Fruit fly (Drosophila melanogaster) whole organism, wandering third instar larva: ENCODE data around the gene Adar.

Experiments used
- Abd-B ChIP-seq: fragments of >200 bp; optimal IDR thresholded peaks from 2 replicates; lab custom pipeline; 2017; ENCODE audit warnings: missing biosample characterization, missing genetic modification characterization
- CG32264 ChIP-seq: fragments of 200-800 bp; sonication (Bioruptor generic); optimal IDR thresholded peaks from 2 replicates; lab custom pipeline; 2016; ENCODE audit warnings: missing biosample characterization, missing genetic modification characterization
- CrebA ChIP-seq: fragments of 200-800 bp; sonication (Bioruptor generic); optimal IDR thresholded peaks from 2 replicates; lab custom pipeline; 2016; ENCODE audit warnings: missing biosample characterization, mild to moderate bottlenecking, missing genetic modification characterization, borderline replicate concordance
- Dfd ChIP-seq: fragments of >200 bp; optimal IDR thresholded peaks from 2 replicates; lab custom pipeline; 2017; ENCODE audit warnings: missing biosample characterization, missing genetic modification characterization
- Dif ChIP-seq: fragments of 200-275, 200-300 bp; sonication (Bioruptor generic); optimal IDR thresholded peaks from 2 replicates; lab custom pipeline; 2018; ENCODE audit warnings: missing biosample characterization, missing genetic modification characterization; ENCODE audit not compliant: partially characterized antibody
- GATAd ChIP-seq: sonication (Bioruptor generic); optimal IDR thresholded peaks from 2 replicates; lab custom pipeline; 2016; ENCODE audit warnings: missing biosample characterization, missing genetic modification characterization
- Hnf4 ChIP-seq: fragments of 200-800 bp; sonication (Bioruptor generic); optimal IDR thresholded peaks from 2 replicates; lab custom pipeline; 2016; ENCODE audit warnings: missing biosample characterization, mild to moderate bottlenecking, missing genetic modification characterization
- Hr78 ChIP-seq: fragments of >200 bp; optimal IDR thresholded peaks from 2 replicates; lab custom pipeline; 2017; ENCODE audit warnings: missing biosample characterization, missing genetic modification characterization
- Myc ChIP-seq: fragments of >200 bp; optimal IDR thresholded peaks from 2 replicates; lab custom pipeline; 2017
- N ChIP-seq: fragments of >200 bp; optimal IDR thresholded peaks from 2 replicates; lab custom pipeline; 2018; ENCODE audit warnings: missing biosample characterization, missing external identifiers, missing genetic modification characterization
- OdsH ChIP-seq: fragments of 200-800 bp; sonication (Bioruptor generic); optimal IDR thresholded peaks from 2 replicates; lab custom pipeline; 2016; ENCODE audit warnings: missing biosample characterization, mild to moderate bottlenecking, missing genetic modification characterization
- Sp1 ChIP-seq: fragments of 200-800 bp; sonication (Bioruptor generic); optimal IDR thresholded peaks from 3 replicates; lab custom pipeline; 2019; ENCODE audit warnings: missing biosample characterization, mild to moderate bottlenecking, missing genetic modification characterization, moderate library complexity
- dl ChIP-seq, 2 experiments: fragments of 175-275, 200-275 bp in 1 of 2; fragments of 200-275 bp in 1 of 2; sonication (Bioruptor generic); optimal IDR thresholded peaks; lab custom pipeline; 2018; ENCODE audit warnings: mild to moderate bottlenecking in 2 of 2, missing biosample characterization in 2 of 2, missing genetic modification characterization in 2 of 2, moderate library complexity in 2 of 2; ENCODE audit not compliant: partially characterized antibody in 2 of 2, insufficient read depth in 1 of 2
- dsf ChIP-seq: sonication (Bioruptor generic); optimal IDR thresholded peaks from 2 replicates; lab custom pipeline; 2016; ENCODE audit warnings: missing biosample characterization, missing genetic modification characterization, borderline replicate concordance
- ey ChIP-seq: fragments of 200-800 bp; sonication (Bioruptor generic); optimal IDR thresholded peaks from 2 replicates; lab custom pipeline; 2016; ENCODE audit warnings: missing biosample characterization, missing genetic modification characterization
- foxo ChIP-seq, 2 experiments: fragments of 200-800 bp; sonication (Bioruptor generic); optimal IDR thresholded peaks; 2 replicates in 1 of 2; 3 replicates in 1 of 2; lab custom pipeline; 2016 to 2017; ENCODE audit warnings: missing biosample characterization in 2 of 2, missing genetic modification characterization in 2 of 2
- lola ChIP-seq: fragments of >200 bp; optimal IDR thresholded peaks from 2 replicates; lab custom pipeline; 2017; ENCODE audit warnings: missing biosample characterization, missing genetic modification characterization
- pan ChIP-seq: fragments of >200 bp; optimal IDR thresholded peaks from 2 replicates; lab custom pipeline; 2017
- rgr ChIP-seq: fragments of 200-800 bp; sonication (Bioruptor generic); optimal IDR thresholded peaks from 3 replicates; lab custom pipeline; 2016; ENCODE audit warnings: missing biosample characterization, mild to moderate bottlenecking, missing genetic modification characterization
- sv ChIP-seq: fragments of 200-800 bp; sonication (Bioruptor generic); optimal IDR thresholded peaks from 3 replicates; lab custom pipeline; 2016; ENCODE audit warnings: missing biosample characterization, missing genetic modification characterization
- tai ChIP-seq: sonication (Bioruptor generic); optimal IDR thresholded peaks from 2 replicates; lab custom pipeline; 2016; ENCODE audit warnings: missing biosample characterization, missing genetic modification characterization
- woc ChIP-seq: sonication (Bioruptor generic); optimal IDR thresholded peaks from 2 replicates; lab custom pipeline; 2016; ENCODE audit warnings: missing biosample characterization, mild to moderate bottlenecking, missing genetic modification characterization

The Adar gene

dm6 chrX:1831219-1831555 lies 57.7 kb downstream of the Adar start:
- TF ChIP-seq CG32264 (GFP tag; lab: Kevin White, UChicago) (no peak), CrebA (GFP tag; lab: Kevin White, UChicago) (no peak), lola (GFP tag; lab: Kevin White, UChicago) (no peak), ey (GFP tag; lab: Kevin White, UChicago) (no peak), Dif (GFP tag; lab: Kevin White, UChicago) (peak; percentile 33), dl (GFP tag; optimal IDR thresholded peaks at IDR 0.05; lab: Kevin White, UChicago; ENCODE audit: insufficient read depth in 1 of 2, partially characterized antibody in 2 of 2) (peak in 1 of 2 experiments; percentile 23)

dm6 chrX:1832699-1833098 lies 59.2 kb downstream of the Adar start:
- TF ChIP-seq Dfd (no peak), woc (GFP tag; lab: Kevin White, UChicago) (no peak), Myc (lab: Kevin White, UChicago) (no peak), tai (GFP tag; lab: Kevin White, UChicago) (no peak), foxo (GFP tag; optimal IDR thresholded peaks at IDR 0.05; lab: Kevin White, UChicago) (no peak), Hnf4 (GFP tag; lab: Kevin White, UChicago) (no peak), rgr (no peak), OdsH (GFP tag; lab: Kevin White, UChicago) (no peak), N (GFP tag; lab: Kevin White, UChicago) (no peak), Abd-B (GFP tag; lab: Kevin White, UChicago) (no peak), Sp1 (GFP tag; lab: Kevin White, UChicago) (no peak), ey (GFP tag; lab: Kevin White, UChicago) (no peak), GATAd (no peak), lola (GFP tag; lab: Kevin White, UChicago) (no peak), dsf (no peak)

dm6 chrX:1834702-1835376 lies 61.3 kb downstream of the Adar start:
- TF ChIP-seq pan (lab: Kevin White, UChicago) (no peak), rgr (no peak), sv (no peak), dsf (no peak), Dfd (no peak), woc (GFP tag; lab: Kevin White, UChicago) (no peak), Hr78 (GFP tag; lab: Kevin White, UChicago) (no peak), Sp1 (GFP tag; lab: Kevin White, UChicago) (no peak)
